Worm (Caenorhabditis elegans) whole organism, young adult: ENCODE measurements around the gene Y47D3A.1.

Experiments
- B0336.3 ChIP-seq: fragments of 200-800 bp; sonication (Bioruptor generic); IDR thresholded peaks from 2 replicates; pipeline ENCODE4 v1.3.6; 2022; ENCODE audit warnings: missing genetic modification characterization, missing compliant biosample characterization
- athp-1 ChIP-seq: sonication (generic microtip); optimal IDR thresholded peaks from 2 replicates; lab custom pipeline; 2017; ENCODE audit warnings: mild to moderate bottlenecking, missing genetic modification characterization, missing compliant biosample characterization
- cebp-2 ChIP-seq: fragments of 200-800 bp; sonication (Bioruptor generic); IDR thresholded peaks from 2 replicates; pipeline ENCODE4 v1.3.6; 2022; ENCODE audit warnings: missing genetic modification characterization, missing compliant biosample characterization
- ceh-91 ChIP-seq: fragments of 200-800 bp; sonication (Bioruptor generic); IDR thresholded peaks from 2 replicates; pipeline ENCODE4 v1.3.6; 2022; ENCODE audit warnings: missing genetic modification reagents, missing genetic modification characterization, missing compliant biosample characterization
- die-1 ChIP-seq: sonication (generic microtip); optimal IDR thresholded peaks from 2 replicates; lab custom pipeline; 2016; ENCODE audit warnings: missing genotype, mild to moderate bottlenecking, missing genetic modification characterization, missing compliant biosample characterization
- nhr-27 ChIP-seq: fragments of 200-800 bp; sonication (Bioruptor generic); optimal IDR thresholded peaks from 2 replicates; lab custom pipeline; 2018; ENCODE audit warnings: mild to moderate bottlenecking, missing genetic modification characterization, moderate library complexity, missing compliant biosample characterization
- ztf-18 ChIP-seq: sonication (generic microtip); optimal IDR thresholded peaks from 2 replicates; lab custom pipeline; 2016; ENCODE audit warnings: missing genotype, mild to moderate bottlenecking, missing genetic modification characterization, missing compliant biosample characterization
- ztf-6 ChIP-seq: fragments of 200-800 bp; sonication (Bioruptor generic); IDR thresholded peaks from 2 replicates; pipeline ENCODE4 v1.3.6; 2022; ENCODE audit warnings: missing genetic modification reagents, missing genetic modification characterization, missing compliant biosample characterization

ce11 chrIII:11107327-11107726, 34.3 kb downstream of the Y47D3A.1 start:
- TF ChIP-seq ztf-18 (tag; lab: Kevin White, UChicago) (no peak), ztf-6 (no peak), athp-1 (tag; lab: Kevin White, UChicago) (no peak), nhr-27 (tag; lab: Kevin White, UChicago) (no peak), die-1 (no peak), cebp-2 (no peak), ceh-91 (GFP tag; lab: Robert Waterston, UW) (no peak), B0336.3 (GFP tag; lab: Robert Waterston, UW) (no peak)
